Fruit fly (Drosophila melanogaster) whole organism, wandering third instar larva: ENCODE measurements around the gene endos.

ENCODE experiments used
- Abd-B ChIP-seq: fragments of >200 bp; optimal IDR thresholded peaks from 2 replicates; lab custom pipeline; 2017; ENCODE audit warnings: missing biosample characterization, missing genetic modification characterization
- Dfd ChIP-seq: fragments of >200 bp; optimal IDR thresholded peaks from 2 replicates; lab custom pipeline; 2017; ENCODE audit warnings: missing biosample characterization, missing genetic modification characterization
- Dif ChIP-seq: fragments of 200-275, 200-300 bp; sonication (Bioruptor generic); optimal IDR thresholded peaks from 2 replicates; lab custom pipeline; 2018; ENCODE audit warnings: missing biosample characterization, missing genetic modification characterization; ENCODE audit not compliant: partially characterized antibody
- Hnf4 ChIP-seq: fragments of 200-800 bp; sonication (Bioruptor generic); optimal IDR thresholded peaks from 2 replicates; lab custom pipeline; 2016; ENCODE audit warnings: missing biosample characterization, mild to moderate bottlenecking, missing genetic modification characterization
- OdsH ChIP-seq: fragments of 200-800 bp; sonication (Bioruptor generic); optimal IDR thresholded peaks from 2 replicates; lab custom pipeline; 2016; ENCODE audit warnings: missing biosample characterization, mild to moderate bottlenecking, missing genetic modification characterization
- brk ChIP-seq: fragments of 200-800 bp; sonication (Bioruptor generic); optimal IDR thresholded peaks from 2 replicates; lab custom pipeline; 2016; ENCODE audit warnings: missing biosample characterization, mild to moderate bottlenecking, missing genetic modification characterization
- h ChIP-seq: fragments of 200-800 bp; sonication (Bioruptor generic); optimal IDR thresholded peaks from 3 replicates; lab custom pipeline; 2016; ENCODE audit warnings: missing biosample characterization, mild to moderate bottlenecking, missing genetic modification characterization
- pan ChIP-seq: fragments of >200 bp; optimal IDR thresholded peaks from 2 replicates; lab custom pipeline; 2017
- usp ChIP-seq: fragments of >200 bp; optimal IDR thresholded peaks from 2 replicates; lab custom pipeline; 2017; ENCODE audit warnings: missing biosample characterization, missing genetic modification characterization

- TF ChIP-seq Dfd (GFP tag; lab: Kevin White, UChicago), result peak; percentile 11
- TF ChIP-seq Hnf4 (GFP tag; lab: Kevin White, UChicago), result no peak
- no peak for TF ChIP-seq Abd-B (GFP tag; lab: Kevin White, UChicago)
- TF ChIP-seq pan (lab: Kevin White, UChicago), result no peak
- TF ChIP-seq OdsH (GFP tag; lab: Kevin White, UChicago), result peak; percentile 7
- TF ChIP-seq h (GFP tag; lab: Kevin White, UChicago), result peak; percentile 19
- no peak for TF ChIP-seq usp
- no peak for TF ChIP-seq Dif
- TF ChIP-seq brk, result no peak
These were observed 2.8 kb downstream of the endos start, which contains the start of gene Ptip for dm6 chr3L:14028485-14029384.
